Worm (Caenorhabditis elegans): Measurements from ENCODE around the gene Y43C5A.3.

DNA sequence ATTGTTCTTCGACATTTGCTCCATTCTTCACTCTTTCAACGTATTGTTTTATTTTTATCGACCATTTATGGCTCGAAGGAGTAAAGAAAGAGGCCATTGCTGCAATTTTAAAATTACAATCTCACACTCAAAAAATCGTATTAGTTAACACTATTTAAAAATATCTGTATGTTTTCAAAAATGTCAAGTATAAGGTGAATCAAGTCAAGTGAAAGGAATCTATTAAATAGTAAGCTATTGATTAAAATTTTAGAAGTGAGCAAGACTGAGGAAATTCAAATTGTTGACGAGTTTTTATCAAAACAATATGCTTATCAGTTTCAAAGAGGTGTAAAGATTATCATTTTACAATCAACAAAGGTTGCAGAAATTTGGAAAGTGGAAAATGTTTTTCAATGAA is 41.4 kb upstream of the Y43C5A.3 start, which contains the start of gene F01G10.4:
- TF ChIP-seq hmg-4 (GFP tag; optimal IDR thresholded peaks at IDR 0.05), result no peak
- no peak for TF ChIP-seq ama-1 (optimal IDR thresholded peaks at IDR 0.05)
- TF ChIP-seq sea-1 (GFP tag; conservative IDR thresholded peaks at IDR 0.05), result no peak
- no peak for TF ChIP-seq aly-1 (tag; optimal IDR thresholded peaks at IDR 0.05)
